Fruit fly (Drosophila melanogaster): Measurements from ENCODE around the gene CG14374.

The CG14374 gene

DNA sequence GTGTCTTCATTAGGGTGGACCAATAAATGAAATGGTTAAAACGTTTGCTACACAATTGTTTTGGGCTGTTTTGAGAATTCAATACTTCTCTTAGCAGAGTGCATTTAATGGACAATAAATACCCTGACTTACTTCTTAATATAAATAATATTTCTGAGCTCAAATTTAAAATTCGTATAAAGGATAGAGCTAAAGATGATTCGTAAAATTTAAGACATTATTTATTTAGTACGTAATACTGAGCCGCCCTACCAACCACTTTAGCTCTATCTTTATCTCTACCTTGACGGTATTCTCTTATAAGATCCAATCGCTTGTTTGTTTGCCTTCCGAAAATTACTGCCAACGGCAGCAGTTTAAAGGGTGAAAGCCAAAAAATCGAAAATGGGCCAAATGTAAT is 36.7 kb upstream of the CG14374 start:
- TF ChIP-seq CG18599 (GFP tag; optimal IDR thresholded peaks at IDR 0.05), result peak; percentile 64
- no peak for TF ChIP-seq CG11093 (GFP tag; IDR thresholded peaks at IDR 0.05)
- TF ChIP-seq Hsf (GFP tag; optimal IDR thresholded peaks at IDR 0.05), result peak; percentile 84
- TF ChIP-seq fu2 (GFP tag; optimal IDR thresholded peaks at IDR 0.05), result peak; percentile 20
- no peak for TF ChIP-seq bigmax (GFP tag; optimal IDR thresholded peaks at IDR 0.05)
- TF ChIP-seq Ets97D (GFP tag; optimal IDR thresholded peaks at IDR 0.05), result peak; percentile 3
- peak; percentile 20 for TF ChIP-seq vfl (GFP tag; optimal IDR thresholded peaks at IDR 0.05)
- TF ChIP-seq CG2116 (GFP tag; optimal IDR thresholded peaks at IDR 0.05), result peak; percentile 66
- peak; percentile 74 for TF ChIP-seq CG31441 (GFP tag; IDR thresholded peaks at IDR 0.05)
- TF ChIP-seq CG15011 (GFP tag; optimal IDR thresholded peaks at IDR 0.05), result peak; percentile 51
- TF ChIP-seq CG17912 (GFP tag; optimal IDR thresholded peaks at IDR 0.05), result no peak
- peak; percentile 42 for TF ChIP-seq Fer2 (tag; optimal IDR thresholded peaks at IDR 0.05)
- peak; percentile 86 for TF ChIP-seq CG11695 (GFP tag; IDR thresholded peaks at IDR 0.05)
- TF ChIP-seq CG17829 (tag; optimal IDR thresholded peaks at IDR 0.05), result peak; percentile 87
- no peak for TF ChIP-seq CG31224 (GFP tag; IDR thresholded peaks at IDR 0.05)
- TF ChIP-seq zfh2 (GFP tag; optimal IDR thresholded peaks at IDR 0.05), result peak; percentile 31
- peak; percentile 69 for TF ChIP-seq kah (GFP tag; optimal IDR thresholded peaks at IDR 0.05)
- no peak for TF ChIP-seq knrl (GFP tag; IDR thresholded peaks at IDR 0.05; ENCODE audit: partially characterized antibody)
- no peak for TF ChIP-seq aop (GFP tag; IDR thresholded peaks at IDR 0.05)
- no peak for TF ChIP-seq dan (GFP tag; IDR thresholded peaks at IDR 0.05)
- TF ChIP-seq pfk (GFP tag; optimal IDR thresholded peaks at IDR 0.05), result no peak
- no peak for TF ChIP-seq gfzf (GFP tag; optimal IDR thresholded peaks at IDR 0.05)
- TF ChIP-seq Adf1 (GFP tag; IDR thresholded peaks at IDR 0.05), result peak; percentile 39
- peak; percentile 87 for TF ChIP-seq row (GFP tag; IDR thresholded peaks at IDR 0.05)
- TF ChIP-seq Hr78 (GFP tag; optimal IDR thresholded peaks at IDR 0.05), result peak in 1 of 2 experiments; percentile 13
- no peak; the same call in 1 of the 2 replicates for TF ChIP-seq dati (GFP tag; IDR thresholded peaks at IDR 0.05)
- TF ChIP-seq HLH3B (GFP tag; IDR thresholded peaks at IDR 0.05), result peak; percentile 58
- TF ChIP-seq GATAe (GFP tag; conservative IDR thresholded peaks at IDR 0.05), result no peak
- TF ChIP-seq CG12744 (GFP tag; optimal IDR thresholded peaks at IDR 0.05), result peak; percentile 36
- peak; percentile 45 for TF ChIP-seq Usf (GFP tag; optimal IDR thresholded peaks at IDR 0.05)
- TF ChIP-seq unpg (GFP tag; optimal IDR thresholded peaks at IDR 0.05), result peak; percentile 93
- TF ChIP-seq Nf-YB (GFP tag; optimal IDR thresholded peaks at IDR 0.05), result peak; percentile 81
- TF ChIP-seq Bgb (GFP tag; IDR thresholded peaks at IDR 0.05; ENCODE audit: partially characterized antibody), result no peak
- peak; percentile 38 for TF ChIP-seq scrt (GFP tag; optimal IDR thresholded peaks at IDR 0.05)
- TF ChIP-seq CG6272 (GFP tag; IDR thresholded peaks at IDR 0.05), result no peak
- peak; percentile 39 for TF ChIP-seq Deaf1 (tag; optimal IDR thresholded peaks at IDR 0.05)
- peak; percentile 10 to 95 for TF ChIP-seq Hr51 (GFP tag; optimal IDR thresholded peaks at IDR 0.05)
- no peak for TF ChIP-seq pzg (GFP tag; optimal IDR thresholded peaks at IDR 0.05)
- peak; percentile 88 for TF ChIP-seq vvl (GFP tag; IDR thresholded peaks at IDR 0.05)
- peak; percentile 71 for TF ChIP-seq ATbp (GFP tag; optimal IDR thresholded peaks at IDR 0.05)
- no peak for TF ChIP-seq pb (GFP tag; optimal IDR thresholded peaks at IDR 0.05)
- no peak for TF ChIP-seq Dfd (GFP tag; optimal IDR thresholded peaks at IDR 0.05)
- TF ChIP-seq CG8944 (GFP tag; optimal IDR thresholded peaks at IDR 0.05), result peak; percentile 24
- TF ChIP-seq fd64A (GFP tag; optimal IDR thresholded peaks at IDR 0.05), result peak; percentile 31
- no peak for TF ChIP-seq cg (GFP tag; optimal IDR thresholded peaks at IDR 0.05)
- TF ChIP-seq CG11247 (GFP tag; IDR thresholded peaks at IDR 0.05), result peak; percentile 49
- peak; percentile 89 for TF ChIP-seq CoRest (tag; optimal IDR thresholded peaks at IDR 0.05)
- TF ChIP-seq CG10543 (GFP tag; optimal IDR thresholded peaks at IDR 0.05), result peak; percentile 15
- TF ChIP-seq Bdp1 (GFP tag; optimal IDR thresholded peaks at IDR 0.05), result peak; percentile 44
- no peak for TF ChIP-seq lbe (GFP tag; optimal IDR thresholded peaks at IDR 0.05)
- no peak for TF ChIP-seq CG17186 (GFP tag; optimal IDR thresholded peaks at IDR 0.05)

Data from whole organism, embryonic.